Worm (Caenorhabditis elegans) whole organism, L1 larva: ENCODE results near the gene hda-2.

Experiments
- C04F5.9 ChIP-seq: sonication (generic microtip); optimal IDR thresholded peaks from 2 replicates; lab custom pipeline; 2016; ENCODE audit warnings: missing genetic modification characterization, missing compliant biosample characterization
- C16A3.4 ChIP-seq: fragments of 150-350 bp; optimal IDR thresholded peaks from 2 replicates; lab custom pipeline; 2014; ENCODE audit warnings: missing biosample characterization, missing genetic modification characterization
- C34B4.2 ChIP-seq: sonication (generic microtip); optimal IDR thresholded peaks from 2 replicates; lab custom pipeline; 2017; ENCODE audit warnings: mild to moderate bottlenecking, missing genetic modification characterization, missing compliant biosample characterization
- F16B12.6 ChIP-seq: fragments of 150-350 bp; optimal IDR thresholded peaks from 2 replicates; lab custom pipeline; 2014; ENCODE audit warnings: missing biosample characterization, missing genetic modification characterization
- Y116A8C.19 ChIP-seq: sonication (generic microtip); optimal IDR thresholded peaks from 2 replicates; lab custom pipeline; 2016; ENCODE audit warnings: missing compliant biosample characterization, missing genetic modification characterization, borderline replicate concordance
- alr-1 ChIP-seq: fragments of 200-800 bp; sonication (Bioruptor generic); optimal IDR thresholded peaks from 2 replicates; lab custom pipeline; 2018; ENCODE audit warnings: borderline replicate concordance, mild to moderate bottlenecking, missing genetic modification characterization, missing compliant biosample characterization
- blmp-1 ChIP-seq: fragments of 150-350 bp; optimal IDR thresholded peaks from 2 replicates; lab custom pipeline; 2014; ENCODE audit warnings: missing biosample characterization, missing genetic modification characterization
- ceh-82 ChIP-seq, 3 experiments: fragments of 150-350 bp in 1 of 3; sonication (generic microtip) in 2 of 3; optimal IDR thresholded peaks; 2 replicates each; lab custom pipeline; 2014 to 2017; ENCODE audit warnings: missing biosample characterization in 3 of 3, missing genetic modification characterization in 3 of 3
- ceh-88 ChIP-seq: fragments of 200-800 bp; sonication (Bioruptor generic); IDR thresholded peaks from 2 replicates; pipeline ENCODE4 v1.3.6; 2022; ENCODE audit warnings: missing genetic modification characterization, missing compliant biosample characterization
- ceh-90 ChIP-seq: sonication (generic microtip); optimal IDR thresholded peaks from 2 replicates; lab custom pipeline; 2016; ENCODE audit warnings: missing genetic modification characterization, missing compliant biosample characterization
- dsc-1 ChIP-seq: sonication (generic microtip); optimal IDR thresholded peaks from 2 replicates; lab custom pipeline; 2016; ENCODE audit warnings: mild to moderate bottlenecking, missing genetic modification characterization, missing compliant biosample characterization
- efl-1 ChIP-seq, 4 experiments: fragments of 150-350 bp; optimal IDR thresholded peaks in 3 of 4; peaks in 1 of 4; 1 replicate in 1 of 4; 2 replicates in 3 of 4; lab custom pipeline; 2014; ENCODE audit warnings: missing biosample characterization in 2 of 4, missing genetic modification characterization in 2 of 4, missing genetic modification reagents in 2 of 4
- egl-13 ChIP-seq: sonication (generic microtip); optimal IDR thresholded peaks from 2 replicates; lab custom pipeline; 2016; ENCODE audit warnings: missing genotype, missing genetic modification reagents, missing genetic modification characterization, missing compliant biosample characterization
- egl-27 ChIP-seq, 2 experiments: fragments of 150-350 bp in 1 of 2; sonication (generic microtip); optimal IDR thresholded peaks; 3 replicates each; lab custom pipeline; 2017 to 2018; ENCODE audit warnings: missing biosample characterization in 2 of 2, missing genetic modification characterization in 2 of 2, missing genetic modification reagents in 2 of 2
- ets-5 ChIP-seq: fragments of 200-800 bp; sonication (Bioruptor generic); IDR thresholded peaks from 2 replicates; pipeline ENCODE4 v1.3.6; 2022; ENCODE audit warnings: missing genetic modification characterization, missing compliant biosample characterization
- fkh-8 ChIP-seq: sonication (generic microtip); optimal IDR thresholded peaks from 2 replicates; lab custom pipeline; 2016; ENCODE audit warnings: mild to moderate bottlenecking, missing genetic modification characterization, missing compliant biosample characterization
- hlh-4 ChIP-seq: sonication (generic microtip); optimal IDR thresholded peaks from 2 replicates; lab custom pipeline; 2016; ENCODE audit warnings: mild to moderate bottlenecking, missing genetic modification characterization, missing compliant biosample characterization
- isw-1 ChIP-seq: fragments of 200-800 bp; sonication (Bioruptor generic); IDR thresholded peaks from 2 replicates; pipeline ENCODE4 v1.3.6; 2022; ENCODE audit warnings: missing genetic modification characterization, missing compliant biosample characterization
- lin-13 ChIP-seq: fragments of 150-350 bp; optimal IDR thresholded peaks from 2 replicates; lab custom pipeline; 2014; ENCODE audit warnings: missing biosample characterization, missing genetic modification reagents, missing genetic modification characterization
- lin-15B ChIP-seq: fragments of 150-350 bp; sonication (generic microtip); optimal IDR thresholded peaks from 3 replicates; lab custom pipeline; 2014; ENCODE audit warnings: missing biosample characterization, missing genetic modification characterization
- lir-3 ChIP-seq: sonication (generic microtip); optimal IDR thresholded peaks from 2 replicates; lab custom pipeline; 2016; ENCODE audit warnings: mild to moderate bottlenecking, missing genetic modification characterization, moderate library complexity, missing compliant biosample characterization; ENCODE audit not compliant: poor library complexity
- lsy-2 ChIP-seq, 2 experiments: fragments of 150-350 bp; optimal IDR thresholded peaks; 2 replicates each; lab custom pipeline; 2014; ENCODE audit warnings: missing biosample characterization in 2 of 2, missing genetic modification characterization in 2 of 2
- nhr-11 ChIP-seq: fragments of 150-350 bp; optimal IDR thresholded peaks from 2 replicates; lab custom pipeline; 2014; ENCODE audit warnings: missing biosample characterization, missing genetic modification characterization
- nhr-12 ChIP-seq: sonication (generic microtip); optimal IDR thresholded peaks from 2 replicates; lab custom pipeline; 2017; ENCODE audit warnings: missing biosample characterization, missing genetic modification characterization
- nhr-19 ChIP-seq: fragments of 200-800 bp; sonication (Bioruptor generic); conservative IDR thresholded peaks from 2 replicates; pipeline ENCODE4 v1.3.6; 2022; ENCODE audit warnings: missing genetic modification characterization, missing compliant biosample characterization
- nhr-20 ChIP-seq: sonication (generic microtip); optimal IDR thresholded peaks from 2 replicates; lab custom pipeline; 2016; ENCODE audit warnings: mild to moderate bottlenecking, missing genetic modification characterization, missing compliant biosample characterization
- nhr-28 ChIP-seq: fragments of 150-350 bp; optimal IDR thresholded peaks from 2 replicates; lab custom pipeline; 2014; ENCODE audit warnings: missing biosample characterization, missing genetic modification characterization
- nhr-47 ChIP-seq: sonication (generic microtip); optimal IDR thresholded peaks from 2 replicates; lab custom pipeline; 2016; ENCODE audit warnings: mild to moderate bottlenecking, missing genetic modification characterization, moderate library complexity, missing compliant biosample characterization
- nhr-71 ChIP-seq: sonication (generic microtip); optimal IDR thresholded peaks from 2 replicates; lab custom pipeline; 2016; ENCODE audit warnings: mild to moderate bottlenecking, missing genetic modification characterization, moderate library complexity, missing compliant biosample characterization
- nhr-77 ChIP-seq: fragments of 150-350 bp; optimal IDR thresholded peaks from 2 replicates; lab custom pipeline; 2014; ENCODE audit warnings: missing biosample characterization, missing genetic modification characterization
- nhr-90 ChIP-seq: sonication (generic microtip); optimal IDR thresholded peaks from 2 replicates; lab custom pipeline; 2016; ENCODE audit warnings: mild to moderate bottlenecking, missing genetic modification characterization, missing compliant biosample characterization; ENCODE audit not compliant: poor library complexity
- pax-3 ChIP-seq: fragments of 200-800 bp; sonication (Bioruptor generic); optimal IDR thresholded peaks from 2 replicates; lab custom pipeline; 2018; ENCODE audit warnings: mild to moderate bottlenecking, missing genetic modification characterization, moderate library complexity, missing compliant biosample characterization
- snpc-4 ChIP-seq: fragments of 150-350 bp; optimal IDR thresholded peaks from 2 replicates; lab custom pipeline; 2014; ENCODE audit warnings: missing biosample characterization, missing genetic modification characterization
- snu-23 ChIP-seq: sonication (generic microtip); optimal IDR thresholded peaks from 2 replicates; lab custom pipeline; 2016; ENCODE audit warnings: missing genetic modification characterization, missing compliant biosample characterization
- sptf-1 ChIP-seq: fragments of 150-350 bp; optimal IDR thresholded peaks from 2 replicates; lab custom pipeline; 2014; ENCODE audit warnings: missing biosample characterization, missing genetic modification characterization
- swsn-7 ChIP-seq: sonication (generic microtip); optimal IDR thresholded peaks from 2 replicates; lab custom pipeline; 2016; ENCODE audit warnings: missing genetic modification characterization, missing compliant biosample characterization
- tlp-1 ChIP-seq: fragments of 150-350 bp; optimal IDR thresholded peaks from 2 replicates; lab custom pipeline; 2014; ENCODE audit warnings: missing biosample characterization, missing genetic modification characterization
- unc-130 ChIP-seq: fragments of 150-350 bp; optimal IDR thresholded peaks from 2 replicates; lab custom pipeline; 2017; ENCODE audit warnings: missing biosample characterization, missing genetic modification characterization, inconsistent platforms
- unc-62 ChIP-seq: fragments of 150-350 bp; optimal IDR thresholded peaks from 2 replicates; lab custom pipeline; 2014; ENCODE audit warnings: missing biosample characterization, missing genetic modification reagents, missing genetic modification characterization
- unc-86 ChIP-seq: sonication (generic microtip); optimal IDR thresholded peaks from 2 replicates; lab custom pipeline; 2016; ENCODE audit warnings: missing genetic modification characterization, missing compliant biosample characterization
- unc-98 ChIP-seq: fragments of 200-800 bp; sonication (Bioruptor generic); IDR thresholded peaks from 2 replicates; pipeline ENCODE4 v1.3.6; 2022; ENCODE audit warnings: missing genetic modification characterization, missing compliant biosample characterization
- zip-4 ChIP-seq: fragments of 200-800 bp; sonication (Bioruptor generic); optimal IDR thresholded peaks from 2 replicates; lab custom pipeline; 2018; ENCODE audit warnings: mild to moderate bottlenecking, missing genetic modification characterization, moderate library complexity, missing compliant biosample characterization
- ztf-11 ChIP-seq, 2 experiments: sonication (generic microtip); optimal IDR thresholded peaks; 2 replicates each; lab custom pipeline; 2016 to 2017; ENCODE audit warnings: missing genetic modification characterization in 2 of 2, missing biosample characterization in 1 of 2, missing compliant biosample characterization in 1 of 2

Gene hda-2

DNA sequence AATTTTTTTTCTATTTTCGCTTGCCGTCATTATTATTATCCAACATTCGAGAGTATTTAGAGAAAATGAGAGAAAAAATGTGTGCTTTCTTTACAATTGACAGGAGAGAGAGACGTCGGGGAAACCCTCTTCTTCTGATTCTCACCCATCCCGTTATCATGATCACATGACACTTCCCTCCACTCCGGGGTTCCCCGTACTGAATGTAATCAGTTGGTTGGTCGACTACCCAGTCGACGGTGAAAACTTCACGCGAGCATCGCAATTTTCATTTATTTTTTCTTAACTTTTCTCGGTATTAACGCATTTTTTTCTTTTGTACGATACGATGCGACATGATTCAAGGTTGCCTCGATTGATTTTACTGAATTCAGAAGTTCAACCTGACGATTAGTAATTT lies 6.2 kb downstream of the hda-2 start (continued):
- TF ChIP-seq hlh-4 (tag; lab: Kevin White, UChicago), result no peak
- TF ChIP-seq alr-1 (tag; lab: Kevin White, UChicago), result no peak
- peak; percentile 63 for TF ChIP-seq snu-23 (GFP tag; lab: Kevin White, UChicago)
- TF ChIP-seq unc-62, result no peak
- TF ChIP-seq isw-1 (GFP tag; lab: Robert Waterston, UW), result no peak
- no peak for TF ChIP-seq nhr-12 (tag; lab: Kevin White, UChicago)
- TF ChIP-seq lin-15B (tag; lab: Kevin White, UChicago), result no peak
- no peak for TF ChIP-seq lin-13 (GFP tag; lab: Kevin White, UChicago)
- TF ChIP-seq sptf-1, result no peak
- peak; percentile 79 for TF ChIP-seq nhr-71 (tag; lab: Kevin White, UChicago)
- TF ChIP-seq nhr-28 (tag; lab: Kevin White, UChicago), result no peak
- peak; percentile 91 for TF ChIP-seq unc-130 (tag; lab: Kevin White, UChicago)
- peak; percentile 61 for TF ChIP-seq swsn-7 (tag; lab: Kevin White, UChicago)
- TF ChIP-seq fkh-8, result no peak
- no peak for TF ChIP-seq tlp-1
- peak; percentile 70 for TF ChIP-seq nhr-20 (tag; lab: Kevin White, UChicago)
- no peak for TF ChIP-seq F16B12.6 (tag; lab: Kevin White, UChicago)
- TF ChIP-seq unc-86 (tag; lab: Kevin White, UChicago), result no peak
- TF ChIP-seq efl-1 (optimal IDR thresholded peaks at IDR 0.05; lab: Kevin White, UChicago), result peak; percentile 18 to 31
- TF ChIP-seq efl-1 (GFP tag; optimal IDR thresholded peaks at IDR 0.05 in 1 of 2; lab: Kevin White, UChicago), result peak in 1 of 2 experiments; percentile 42
- TF ChIP-seq ceh-82 (tag; optimal IDR thresholded peaks at IDR 0.05; lab: Kevin White, UChicago), result no peak
- TF ChIP-seq egl-13 (tag; lab: Kevin White, UChicago), result no peak
- no peak for TF ChIP-seq egl-27 (tag; optimal IDR thresholded peaks at IDR 0.05; lab: Kevin White, UChicago)
- TF ChIP-seq ets-5 (GFP tag; lab: Robert Waterston, UW), result no peak
- no peak for TF ChIP-seq nhr-90 (tag; lab: Kevin White, UChicago)
- TF ChIP-seq blmp-1, result peak; percentile 77
- TF ChIP-seq nhr-11 (tag; lab: Kevin White, UChicago), result peak; percentile 41
- peak; percentile 59 for TF ChIP-seq C16A3.4 (tag; lab: Kevin White, UChicago)
- TF ChIP-seq ceh-88 (GFP tag; lab: Robert Waterston, UW), result no peak
- no peak for TF ChIP-seq C04F5.9 (tag; lab: Kevin White, UChicago)
- TF ChIP-seq nhr-19 (GFP tag; lab: Robert Waterston, UW), result peak; percentile 77
- no peak for TF ChIP-seq zip-4 (GFP tag; lab: Kevin White, UChicago)
- peak; percentile 35 for TF ChIP-seq nhr-47 (tag; lab: Kevin White, UChicago)
- TF ChIP-seq C34B4.2, result no peak
- TF ChIP-seq snpc-4, result no peak
- TF ChIP-seq ceh-90 (tag; lab: Kevin White, UChicago), result no peak
- no peak for TF ChIP-seq dsc-1 (tag; lab: Kevin White, UChicago)
- no peak for TF ChIP-seq pax-3 (tag; lab: Kevin White, UChicago)
- no peak for TF ChIP-seq nhr-77 (tag; lab: Kevin White, UChicago)
- peak; percentile 40 for TF ChIP-seq lir-3
- no peak for TF ChIP-seq ztf-11 (tag; optimal IDR thresholded peaks at IDR 0.05; lab: Kevin White, UChicago)
- TF ChIP-seq unc-98 (GFP tag; lab: Robert Waterston, UW), result no peak
- TF ChIP-seq lsy-2 (tag; optimal IDR thresholded peaks at IDR 0.05; lab: Kevin White, UChicago), result peak; percentile 35 to 76
- no peak for TF ChIP-seq Y116A8C.19 (tag; lab: Kevin White, UChicago)
